Fruit fly (Drosophila melanogaster) whole organism, embryonic: Measurements from ENCODE around the gene Ktch.

ENCODE experiments used
- Abd-B ChIP-seq: fragments of 200-800 bp; sonication (Bioruptor generic); optimal IDR thresholded peaks from 2 replicates; lab custom pipeline; 2018; ENCODE audit warnings: missing biosample characterization, mild to moderate bottlenecking, missing genetic modification characterization, moderate library complexity
- B-H1 ChIP-seq: fragments of 200-800 bp; sonication (Bioruptor generic); IDR thresholded peaks from 3 replicates; pipeline ENCODE4 v1.3.6; 2022; ENCODE audit warnings: missing biosample characterization, missing genetic modification characterization
- Bteb2 ChIP-seq: fragments of 200-800 bp; sonication (Bioruptor generic); optimal IDR thresholded peaks from 2 replicates; lab custom pipeline; 2016; ENCODE audit warnings: missing biosample characterization, missing genetic modification characterization
- CG10543 ChIP-seq: fragments of 200-800 bp; sonication (Bioruptor generic); optimal IDR thresholded peaks from 3 replicates; lab custom pipeline; 2017; ENCODE audit warnings: missing biosample characterization, mild to moderate bottlenecking, missing genetic modification characterization, moderate library complexity
- CG11456 ChIP-seq: fragments of 200-800 bp; sonication (Bioruptor generic); IDR thresholded peaks from 3 replicates; pipeline ENCODE4 v1.3.6; 2022; ENCODE audit warnings: missing biosample characterization, missing genetic modification characterization
- CG11723 ChIP-seq: fragments of 200-800 bp; sonication (Bioruptor generic); optimal IDR thresholded peaks from 2 replicates; lab custom pipeline; 2017; ENCODE audit warnings: missing biosample characterization, mild to moderate bottlenecking, missing genetic modification characterization
- CG12744 ChIP-seq: fragments of 200-800 bp; sonication (Bioruptor generic); optimal IDR thresholded peaks from 2 replicates; lab custom pipeline; 2016; ENCODE audit warnings: missing biosample characterization, missing genetic modification characterization
- CG12769 ChIP-seq: fragments of 200-800 bp; sonication (Bioruptor generic); optimal IDR thresholded peaks from 2 replicates; lab custom pipeline; 2019; ENCODE audit warnings: missing biosample characterization, mild to moderate bottlenecking, missing genetic modification characterization, moderate library complexity
- CG15269 ChIP-seq: fragments of 200-800 bp; sonication (Bioruptor generic); optimal IDR thresholded peaks from 2 replicates; lab custom pipeline; 2018; ENCODE audit warnings: missing biosample characterization, mild to moderate bottlenecking, missing genetic modification characterization, moderate library complexity
- CG1603 ChIP-seq: fragments of 200-800 bp; sonication (Bioruptor generic); optimal IDR thresholded peaks from 2 replicates; lab custom pipeline; 2019; ENCODE audit warnings: missing biosample characterization, mild to moderate bottlenecking, missing genetic modification characterization, moderate library complexity
- CG16779 ChIP-seq: fragments of 200-800 bp; sonication (Bioruptor generic); IDR thresholded peaks from 2 replicates; pipeline ENCODE4 v1.3.6; 2022; ENCODE audit warnings: missing biosample characterization, missing genetic modification characterization
- CG2712 ChIP-seq: fragments of 200-800 bp; optimal IDR thresholded peaks from 3 replicates; lab custom pipeline; 2019; ENCODE audit warnings: missing biosample characterization, mild to moderate bottlenecking, missing genetic modification characterization, moderate library complexity
- CG32532 ChIP-seq: fragments of 200-800 bp; sonication (Bioruptor generic); IDR thresholded peaks from 2 replicates; pipeline ENCODE4 v1.3.6; 2022; ENCODE audit warnings: missing biosample characterization, missing genetic modification characterization
- CG3847 ChIP-seq: fragments of 200-800 bp; sonication (Bioruptor generic); IDR thresholded peaks from 2 replicates; pipeline ENCODE4 v1.3.6; 2022; ENCODE audit warnings: missing biosample characterization, missing genetic modification characterization
- CG8281 ChIP-seq: fragments of 200-800 bp; sonication (Bioruptor generic); optimal IDR thresholded peaks from 2 replicates; lab custom pipeline; 2018; ENCODE audit warnings: missing biosample characterization, mild to moderate bottlenecking, missing genetic modification characterization, moderate library complexity
- CG8290 ChIP-seq, 3 experiments: fragments of 200-800 bp; sonication (Bioruptor generic); optimal IDR thresholded peaks; 2 replicates each; lab custom pipeline; 2016 to 2019; ENCODE audit warnings: missing biosample characterization in 3 of 3, missing genetic modification characterization in 3 of 3, mild to moderate bottlenecking in 2 of 3, moderate library complexity in 1 of 3
- CG8478 ChIP-seq: fragments of >200 bp; optimal IDR thresholded peaks from 2 replicates; lab custom pipeline; 2018
- CG8765 ChIP-seq: fragments of 200-800 bp; sonication (Bioruptor generic); IDR thresholded peaks from 2 replicates; pipeline ENCODE4 v1.3.6; 2022; ENCODE audit warnings: missing biosample characterization, missing genetic modification characterization
- CG9817 ChIP-seq: fragments of 200-800 bp; sonication (Bioruptor generic); optimal IDR thresholded peaks from 2 replicates; lab custom pipeline; 2018; ENCODE audit warnings: missing biosample characterization, mild to moderate bottlenecking, missing genetic modification characterization, moderate library complexity
- Dek ChIP-seq: fragments of 200-800 bp; sonication (Bioruptor generic); optimal IDR thresholded peaks from 3 replicates; lab custom pipeline; 2019; ENCODE audit warnings: missing biosample characterization, mild to moderate bottlenecking, missing genetic modification characterization, moderate library complexity
- Dfd ChIP-seq, 2 experiments: fragments of >200 bp; optimal IDR thresholded peaks; 2 replicates each; lab custom pipeline; 2017; ENCODE audit warnings: missing biosample characterization in 2 of 2, missing genetic modification characterization in 2 of 2
- Doc2 ChIP-seq: fragments of 200-800 bp; sonication (Bioruptor generic); IDR thresholded peaks from 2 replicates; pipeline ENCODE4 v1.3.6; 2022; ENCODE audit warnings: missing biosample characterization, missing genetic modification characterization
- Doc3 ChIP-seq: fragments of 200-800 bp; sonication (Bioruptor generic); IDR thresholded peaks from 3 replicates; pipeline ENCODE4 v1.3.6; 2022; ENCODE audit warnings: missing biosample characterization, missing genetic modification characterization; ENCODE audit not compliant: partially characterized antibody
- Gsc ChIP-seq: fragments of 200-800 bp; sonication (Bioruptor generic); IDR thresholded peaks from 2 replicates; pipeline ENCODE4 v1.3.6; 2022; ENCODE audit warnings: missing biosample characterization, missing genetic modification characterization
- HLH3B ChIP-seq: fragments of 200-800 bp; sonication (Bioruptor generic); IDR thresholded peaks from 2 replicates; pipeline ENCODE4 v1.3.6; 2022; ENCODE audit warnings: missing biosample characterization, missing genetic modification characterization
- Hr3 ChIP-seq: fragments of 200-800 bp; sonication (Bioruptor generic); optimal IDR thresholded peaks from 3 replicates; lab custom pipeline; 2016; ENCODE audit warnings: missing biosample characterization, missing genetic modification characterization
- Hr78 ChIP-seq, 2 experiments: fragments of 200-800 bp in 1 of 2; fragments of >200 bp in 1 of 2; sonication (Bioruptor generic) in 1 of 2; optimal IDR thresholded peaks; 2 replicates each; lab custom pipeline; 2017 to 2019; ENCODE audit warnings: missing biosample characterization in 2 of 2, missing genetic modification characterization in 2 of 2, mild to moderate bottlenecking in 1 of 2, moderate library complexity in 1 of 2
- Lpt ChIP-seq: fragments of >200 bp; optimal IDR thresholded peaks from 2 replicates; lab custom pipeline; 2018; ENCODE audit warnings: missing biosample characterization, missing genetic modification characterization
- Max ChIP-seq: fragments of 200-800 bp; sonication (Bioruptor generic); optimal IDR thresholded peaks from 2 replicates; lab custom pipeline; 2016; ENCODE audit warnings: missing biosample characterization, mild to moderate bottlenecking, missing genetic modification characterization
- Nf-YA ChIP-seq: fragments of 200-800 bp; sonication (Bioruptor generic); IDR thresholded peaks from 2 replicates; pipeline ENCODE4 v1.3.6; 2022; ENCODE audit warnings: missing biosample characterization, missing genetic modification characterization
- Rfx ChIP-seq: fragments of 200-800 bp; sonication (Bioruptor generic); IDR thresholded peaks from 2 replicates; pipeline ENCODE4 v1.3.6; 2022; ENCODE audit warnings: missing biosample characterization, missing genetic modification characterization
- Side ChIP-seq: fragments of 200-800 bp; sonication (Bioruptor generic); optimal IDR thresholded peaks from 2 replicates; lab custom pipeline; 2016; ENCODE audit warnings: missing biosample characterization, missing genetic modification characterization
- Sin3A ChIP-seq: fragments of >200 bp; optimal IDR thresholded peaks from 2 replicates; lab custom pipeline; 2018
- Usf ChIP-seq: fragments of 200-800 bp; sonication (Bioruptor generic); optimal IDR thresholded peaks from 2 replicates; lab custom pipeline; 2017; ENCODE audit warnings: missing genotype, missing biosample characterization, missing genetic modification characterization
- cas ChIP-seq: fragments of 200-800 bp; sonication (Bioruptor generic); IDR thresholded peaks from 2 replicates; pipeline ENCODE4 v1.3.6; 2022; ENCODE audit warnings: missing biosample characterization, missing genetic modification characterization
- dm ChIP-seq: fragments of 200-800 bp; sonication (Bioruptor generic); optimal IDR thresholded peaks from 3 replicates; lab custom pipeline; 2016; ENCODE audit warnings: missing biosample characterization, missing genetic modification characterization
- fd96Cb ChIP-seq: fragments of 200-800 bp; sonication (Bioruptor generic); optimal IDR thresholded peaks from 2 replicates; lab custom pipeline; 2018; ENCODE audit warnings: missing biosample characterization, mild to moderate bottlenecking, missing genetic modification characterization, moderate library complexity
- gt ChIP-seq: fragments of 200-800 bp; sonication (Bioruptor generic); IDR thresholded peaks from 2 replicates; pipeline ENCODE4 v1.3.6; 2022; ENCODE audit warnings: missing biosample characterization, missing genetic modification characterization
- lilli ChIP-seq: fragments of 200-800 bp; sonication (Bioruptor generic); optimal IDR thresholded peaks from 3 replicates; lab custom pipeline; 2016; ENCODE audit warnings: missing biosample characterization, missing genetic modification characterization
- luna ChIP-seq: fragments of 200-800 bp; sonication (Bioruptor generic); optimal IDR thresholded peaks from 2 replicates; lab custom pipeline; 2016; ENCODE audit warnings: missing biosample characterization, missing genetic modification characterization
- maf-S ChIP-seq: fragments of 200-800 bp; sonication (Bioruptor generic); optimal IDR thresholded peaks from 2 replicates; lab custom pipeline; 2016; ENCODE audit warnings: missing biosample characterization, missing genetic modification characterization
- nom ChIP-seq: fragments of 200-800 bp; sonication (Bioruptor generic); optimal IDR thresholded peaks from 2 replicates; lab custom pipeline; 2017; ENCODE audit warnings: missing biosample characterization, missing genetic modification characterization, mild to moderate bottlenecking, moderate library complexity, missing genetic modification reagents
- oc ChIP-seq: fragments of 200-800 bp; sonication (Bioruptor generic); optimal IDR thresholded peaks from 2 replicates; lab custom pipeline; 2018; ENCODE audit warnings: missing biosample characterization, mild to moderate bottlenecking, missing genetic modification characterization, moderate library complexity
- pzg ChIP-seq: fragments of 200-800 bp; sonication (Bioruptor generic); optimal IDR thresholded peaks from 3 replicates; lab custom pipeline; 2018; ENCODE audit warnings: missing biosample characterization, mild to moderate bottlenecking, missing genetic modification characterization, moderate library complexity
- ranshi ChIP-seq: fragments of 200-800 bp; sonication (Bioruptor generic); IDR thresholded peaks from 2 replicates; pipeline ENCODE4 v1.3.6; 2022; ENCODE audit warnings: missing biosample characterization, missing genetic modification characterization
- sc ChIP-seq, 3 experiments: fragments of >200 bp in 2 of 3; fragments of 200-800 bp in 1 of 3; sonication (Bioruptor generic) in 1 of 3; optimal IDR thresholded peaks; 2 replicates in 2 of 3; 3 replicates in 1 of 3; lab custom pipeline; 2017; ENCODE audit warnings: mild to moderate bottlenecking in 1 of 3, missing biosample characterization in 1 of 3, missing genetic modification characterization in 1 of 3, missing genetic modification reagents in 1 of 3
- sens-2 ChIP-seq: fragments of 200-800 bp; sonication (Bioruptor generic); IDR thresholded peaks from 2 replicates; pipeline ENCODE4 v1.3.6; 2022; ENCODE audit warnings: missing biosample characterization, missing genetic modification characterization
- shn ChIP-seq: fragments of 200-800 bp; sonication (Bioruptor generic); optimal IDR thresholded peaks from 3 replicates; lab custom pipeline; 2016; ENCODE audit warnings: missing biosample characterization, missing genetic modification characterization
- sim ChIP-seq: fragments of 200-800 bp; sonication (Bioruptor generic); IDR thresholded peaks from 2 replicates; pipeline ENCODE4 v1.3.6; 2022; ENCODE audit warnings: missing biosample characterization, missing genetic modification characterization
- slou ChIP-seq: fragments of 200-800 bp; sonication (Bioruptor generic); optimal IDR thresholded peaks from 3 replicates; lab custom pipeline; 2016; ENCODE audit warnings: missing biosample characterization, missing genetic modification characterization
- tgo ChIP-seq: fragments of 200-800 bp; sonication (Bioruptor generic); IDR thresholded peaks from 3 replicates; pipeline ENCODE4 v1.3.6; 2022; ENCODE audit warnings: missing biosample characterization, missing genetic modification characterization
- usp ChIP-seq: fragments of >200 bp; optimal IDR thresholded peaks from 2 replicates; lab custom pipeline; 2017; ENCODE audit warnings: missing biosample characterization, missing genetic modification characterization

Ktch gene

dm6 chr3R:31168968-31169367 lies 38.5 kb upstream of the Ktch start, which contains the start of gene stops (continued):
- TF ChIP-seq CG15269 (tag; lab: Kevin White, UChicago) (no peak), fd96Cb (tag; lab: Kevin White, UChicago) (peak; percentile 41), Dfd (GFP tag; optimal IDR thresholded peaks at IDR 0.05; lab: Kevin White, UChicago) (no peak), CG10543 (GFP tag; lab: Kevin White, UChicago) (no peak), oc (tag; lab: Kevin White, UChicago) (no peak), Nf-YA (GFP tag; lab: Robert Waterston, UW) (no peak), Doc3 (no peak), shn (GFP tag; lab: Kevin White, UChicago) (peak; percentile 10), slou (GFP tag; lab: Kevin White, UChicago) (no peak), sim (no peak), CG32532 (0 out of 2 replicates have a peak, but pooled peaks have one; percentile 30), CG12769 (tag; lab: Kevin White, UChicago) (no peak), tgo (GFP tag; lab: Robert Waterston, UW) (no peak), Rfx (GFP tag; lab: Robert Waterston, UW) (0 out of 2 replicates have a peak, but pooled peaks have one; percentile 25), Lpt (GFP tag; lab: Kevin White, UChicago) (no peak), gt (GFP tag; lab: Robert Waterston, UW) (no peak), pzg (GFP tag; lab: Kevin White, UChicago) (no peak), CG9817 (no peak), Dek (tag; lab: Kevin White, UChicago) (no peak), Usf (GFP tag; lab: Kevin White, UChicago) (no peak), CG1603 (tag; lab: Kevin White, UChicago) (peak; percentile 36), CG8290 (GFP tag; optimal IDR thresholded peaks at IDR 0.05; lab: Kevin White, UChicago) (no peak), CG8290 (tag; optimal IDR thresholded peaks at IDR 0.05; lab: Kevin White, UChicago) (peak in 1 of 2 experiments; percentile 11), B-H1 (GFP tag; lab: Robert Waterston, UW) (no peak), CG11723 (GFP tag; lab: Kevin White, UChicago) (peak; percentile 22), Hr3 (GFP tag; lab: Kevin White, UChicago) (no peak), CG12744 (GFP tag; lab: Kevin White, UChicago) (no peak), CG16779 (GFP tag; lab: Robert Waterston, UW) (no peak), sens-2 (GFP tag; lab: Robert Waterston, UW) (no peak), Max (GFP tag; lab: Kevin White, UChicago) (no peak), usp (GFP tag; lab: Kevin White, UChicago) (no peak), nom (GFP tag; lab: Kevin White, UChicago) (no peak), CG11456 (GFP tag; lab: Robert Waterston, UW) (0 out of 3 replicates have a peak, but pooled peaks have one; percentile 59), Side (no peak), maf-S (peak; percentile 34), lilli (GFP tag; lab: Kevin White, UChicago) (no peak), Gsc (GFP tag; lab: Robert Waterston, UW) (no peak), sc (optimal IDR thresholded peaks at IDR 0.05; lab: Kevin White, UChicago) (no peak), sc (GFP tag; optimal IDR thresholded peaks at IDR 0.05; lab: Kevin White, UChicago) (peak; percentile 64), CG8281 (tag; lab: Kevin White, UChicago) (no peak), CG3847 (GFP tag; lab: Robert Waterston, UW) (no peak), dm (no peak), Hr78 (GFP tag; optimal IDR thresholded peaks at IDR 0.05; lab: Kevin White, UChicago) (no peak), CG8478 (lab: Kevin White, UChicago) (no peak), CG2712 (tag; lab: Kevin White, UChicago) (no peak), cas (GFP tag; lab: Robert Waterston, UW) (no peak), Bteb2 (GFP tag; lab: Kevin White, UChicago) (no peak), luna (no peak), Abd-B (GFP tag; lab: Kevin White, UChicago) (no peak), HLH3B (0 out of 2 replicates have a peak, but pooled peaks have one; percentile 21), Sin3A (lab: Kevin White, UChicago) (no peak), Doc2 (GFP tag; lab: Robert Waterston, UW) (no peak), ranshi (GFP tag; lab: Robert Waterston, UW) (peak; percentile 43; the same call in 1 of the 2 replicates), CG8765 (no peak)
